Worm (Caenorhabditis elegans): Measurements from ENCODE around the gene Y41D4B.6.
A peak's percentile ranks its signal among the peaks of the same experiment; 100 is the strongest.

DNA sequence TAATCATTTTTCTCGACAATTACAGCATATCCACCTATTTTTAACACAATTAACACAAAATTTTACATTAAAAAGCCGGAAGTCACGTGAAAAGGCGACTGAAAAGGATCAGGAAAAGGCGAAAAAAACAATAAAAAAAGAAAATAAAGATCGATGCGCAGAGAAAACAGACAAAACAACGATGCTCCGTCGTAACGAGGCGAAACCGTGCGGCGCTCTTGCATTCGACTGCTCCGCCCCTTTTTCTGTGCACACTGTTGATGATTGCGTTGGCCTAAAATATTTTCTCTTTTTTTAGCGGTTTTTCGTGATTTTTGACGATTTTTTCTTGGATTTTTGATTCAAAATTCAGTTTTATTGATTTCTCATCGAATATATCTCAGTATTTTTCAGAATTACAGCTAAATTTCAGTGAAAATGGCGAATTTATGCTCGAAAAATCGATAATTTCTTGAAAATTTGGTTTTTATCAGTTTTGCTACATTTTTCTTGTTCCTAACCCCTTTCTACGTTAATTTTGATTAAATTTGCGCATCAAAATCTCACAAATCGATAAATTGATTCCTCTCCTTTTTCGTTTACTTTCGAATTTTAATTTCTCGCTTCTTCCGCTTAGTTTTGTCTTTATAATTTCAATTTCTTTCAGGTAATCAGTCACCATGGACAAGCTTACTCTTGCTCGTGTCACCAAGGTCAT, 25.6 kb downstream of the Y41D4B.6 start, which contains the start of gene rps-28:
- peak; percentile 90 for TF ChIP-seq C04F5.9 (tag; optimal IDR thresholded peaks at IDR 0.05)
- TF ChIP-seq nhr-84 (tag; optimal IDR thresholded peaks at IDR 0.05) = peak; percentile 2
- TF ChIP-seq nhr-85 (tag) = peak; percentile 97
- TF ChIP-seq fkh-4 (tag; optimal IDR thresholded peaks at IDR 0.05; ENCODE audit: borderline replicate concordance) = peak; percentile 75
- peak; percentile 2 for TF ChIP-seq unc-62 (GFP tag; optimal IDR thresholded peaks at IDR 0.05)
- TF ChIP-seq lin-39 (tag; optimal IDR thresholded peaks at IDR 0.05) = peak; percentile 89
- TF ChIP-seq tbx-2 (tag; optimal IDR thresholded peaks at IDR 0.05) = peak; percentile 96
- TF ChIP-seq blmp-1 (tag; optimal IDR thresholded peaks at IDR 0.05) = peak; percentile 84
- peak; percentile 98 for TF ChIP-seq lin-14 (GFP tag; optimal IDR thresholded peaks at IDR 0.05)
- peak; percentile 93 for TF ChIP-seq nhr-237 (tag; optimal IDR thresholded peaks at IDR 0.05)

Measured in whole organism, L1 larva.